Worm (Caenorhabditis elegans) whole organism, young adult: ENCODE results near the gene R02F11.9.
A peak's percentile ranks its signal among the peaks of the same experiment; 100 is the strongest.

ENCODE experiments used
- B0035.1 ChIP-seq: sonication (generic microtip); optimal IDR thresholded peaks from 2 replicates; lab custom pipeline; 2016; ENCODE audit warnings: missing genetic modification characterization, mild to moderate bottlenecking, missing compliant biosample characterization, missing genotype, missing genetic modification reagents
- C06A6.2 ChIP-seq: fragments of 200-800 bp; sonication (Bioruptor generic); conservative IDR thresholded peaks from 2 replicates; pipeline ENCODE4 v1.3.6; 2022; ENCODE audit warnings: missing genetic modification characterization, missing compliant biosample characterization
- D2030.7 ChIP-seq: fragments of 200-800 bp; sonication (Bioruptor generic); IDR thresholded peaks from 2 replicates; pipeline ENCODE4 v1.3.6; 2022; ENCODE audit warnings: missing genetic modification reagents, missing genetic modification characterization, missing compliant biosample characterization
- F57C9.4 ChIP-seq: sonication (generic microtip); optimal IDR thresholded peaks from 2 replicates; lab custom pipeline; 2017; ENCODE audit warnings: mild to moderate bottlenecking, missing genetic modification characterization, missing compliant biosample characterization
- K12H6.12 ChIP-seq: fragments of 200-800 bp; sonication (Bioruptor generic); optimal IDR thresholded peaks from 2 replicates; lab custom pipeline; 2018; ENCODE audit warnings: mild to moderate bottlenecking, missing genetic modification characterization, missing compliant biosample characterization
- Y53G8AR.9 ChIP-seq: fragments of 200-800 bp; sonication (Bioruptor generic); conservative IDR thresholded peaks from 2 replicates; pipeline ENCODE4 v1.3.6; 2022; ENCODE audit warnings: missing genetic modification reagents, missing genetic modification characterization, missing compliant biosample characterization
- Y67H2A.10 ChIP-seq: fragments of 200-800 bp; sonication (Bioruptor generic); conservative IDR thresholded peaks from 2 replicates; pipeline ENCODE4 v1.3.6; 2022; ENCODE audit warnings: missing genetic modification reagents, missing genetic modification characterization, missing compliant biosample characterization
- Y79H2A.3 ChIP-seq: fragments of 200-800 bp; sonication (Bioruptor generic); conservative IDR thresholded peaks from 2 replicates; pipeline ENCODE4 v1.3.6; 2022; ENCODE audit warnings: missing genetic modification reagents, missing genetic modification characterization, missing compliant biosample characterization
- athp-1 ChIP-seq: sonication (generic microtip); optimal IDR thresholded peaks from 2 replicates; lab custom pipeline; 2017; ENCODE audit warnings: mild to moderate bottlenecking, missing genetic modification characterization, missing compliant biosample characterization
- attf-6 ChIP-seq: fragments of 200-800 bp; sonication (Bioruptor generic); IDR thresholded peaks from 2 replicates; pipeline ENCODE4 v1.3.6; 2022; ENCODE audit warnings: missing genetic modification reagents, missing genetic modification characterization, missing compliant biosample characterization
- bed-1 ChIP-seq: fragments of 200-800 bp; sonication (Bioruptor generic); IDR thresholded peaks from 2 replicates; pipeline ENCODE4 v1.3.6; 2022; ENCODE audit warnings: missing genetic modification reagents, missing genetic modification characterization, missing compliant biosample characterization
- chd-7 ChIP-seq: sonication (generic microtip); optimal IDR thresholded peaks from 2 replicates; lab custom pipeline; 2016; ENCODE audit warnings: mild to moderate bottlenecking, missing genetic modification characterization, moderate library complexity, missing compliant biosample characterization
- die-1 ChIP-seq: sonication (generic microtip); optimal IDR thresholded peaks from 2 replicates; lab custom pipeline; 2016; ENCODE audit warnings: missing genotype, mild to moderate bottlenecking, missing genetic modification characterization, missing compliant biosample characterization
- egl-18 ChIP-seq: fragments of 200-800 bp; sonication (Bioruptor generic); IDR thresholded peaks from 2 replicates; pipeline ENCODE4 v1.3.6; 2022; ENCODE audit warnings: missing genetic modification reagents, missing genetic modification characterization, missing compliant biosample characterization
- gei-17 ChIP-seq: fragments of 200-800 bp; sonication (Bioruptor generic); optimal IDR thresholded peaks from 2 replicates; lab custom pipeline; 2018; ENCODE audit warnings: mild to moderate bottlenecking, missing genetic modification characterization, missing compliant biosample characterization
- hlh-12 ChIP-seq: sonication (generic microtip); optimal IDR thresholded peaks from 2 replicates; lab custom pipeline; 2016; ENCODE audit warnings: missing genetic modification characterization, missing compliant biosample characterization
- hmg-1.2 ChIP-seq: fragments of 200-800 bp; sonication (Bioruptor generic); IDR thresholded peaks from 2 replicates; pipeline ENCODE4 v1.3.6; 2022; ENCODE audit warnings: missing genetic modification reagents, missing genetic modification characterization, missing compliant biosample characterization
- lag-1 ChIP-seq: fragments of 200-800 bp; sonication (Bioruptor generic); IDR thresholded peaks from 2 replicates; pipeline ENCODE4 v1.3.6; 2022; ENCODE audit warnings: missing genetic modification reagents, missing genetic modification characterization, missing compliant biosample characterization
- lir-1 ChIP-seq: fragments of 200-800 bp; sonication (Bioruptor generic); conservative IDR thresholded peaks from 2 replicates; pipeline ENCODE4 v1.3.6; 2022; ENCODE audit warnings: missing genetic modification reagents, missing genetic modification characterization, missing compliant biosample characterization
- madf-10 ChIP-seq: sonication (generic microtip); optimal IDR thresholded peaks from 2 replicates; lab custom pipeline; 2016; ENCODE audit warnings: mild to moderate bottlenecking, missing genetic modification characterization, missing compliant biosample characterization
- mcd-1 ChIP-seq: fragments of 200-800 bp; sonication (Bioruptor generic); IDR thresholded peaks from 2 replicates; pipeline ENCODE4 v1.3.6; 2022; ENCODE audit warnings: missing genetic modification reagents, missing genetic modification characterization, missing compliant biosample characterization
- nfya-1 ChIP-seq: sonication (generic microtip); optimal IDR thresholded peaks from 2 replicates; lab custom pipeline; 2017; ENCODE audit warnings: antibody characterized with exemption, missing compliant biosample characterization, missing genetic modification characterization, borderline replicate concordance; ENCODE audit not compliant: insufficient read depth
- nhr-179 ChIP-seq: sonication (generic microtip); optimal IDR thresholded peaks from 2 replicates; lab custom pipeline; 2016; ENCODE audit warnings: mild to moderate bottlenecking, missing genetic modification characterization, missing compliant biosample characterization
- nhr-80 ChIP-seq: sonication (generic microtip); optimal IDR thresholded peaks from 2 replicates; lab custom pipeline; 2016; ENCODE audit warnings: missing genetic modification characterization, missing compliant biosample characterization
- pbrm-1 ChIP-seq: fragments of 200-800 bp; sonication (Bioruptor generic); IDR thresholded peaks from 2 replicates; pipeline ENCODE4 v1.3.6; 2022; ENCODE audit warnings: missing genetic modification reagents, missing genetic modification characterization, missing compliant biosample characterization
- snpc-1.3 ChIP-seq: sonication (generic microtip); optimal IDR thresholded peaks from 2 replicates; lab custom pipeline; 2017; ENCODE audit warnings: missing genetic modification characterization, mild to moderate bottlenecking, missing compliant biosample characterization, antibody characterized with exemption, moderate library complexity, missing genotype, missing genetic modification reagents; ENCODE audit not compliant: insufficient read depth
- unc-62 ChIP-seq: fragments of 150-350 bp; optimal IDR thresholded peaks from 2 replicates; lab custom pipeline; 2014; ENCODE audit warnings: missing biosample characterization, missing genetic modification reagents, missing genetic modification characterization
- zfh-2 ChIP-seq: fragments of 200-800 bp; sonication (Bioruptor generic); conservative IDR thresholded peaks from 2 replicates; pipeline ENCODE4 v1.3.6; 2022; ENCODE audit warnings: missing genetic modification reagents, missing genetic modification characterization, missing compliant biosample characterization
- ztf-26 ChIP-seq: sonication (generic microtip); optimal IDR thresholded peaks from 2 replicates; lab custom pipeline; 2017; ENCODE audit warnings: missing genetic modification characterization, missing compliant biosample characterization
- ztf-28 ChIP-seq: fragments of 200-800 bp; sonication (Bioruptor generic); IDR thresholded peaks from 2 replicates; pipeline ENCODE4 v1.3.6; 2022; ENCODE audit warnings: missing genetic modification reagents, missing genetic modification characterization, missing compliant biosample characterization

R02F11.9 gene

DNA sequence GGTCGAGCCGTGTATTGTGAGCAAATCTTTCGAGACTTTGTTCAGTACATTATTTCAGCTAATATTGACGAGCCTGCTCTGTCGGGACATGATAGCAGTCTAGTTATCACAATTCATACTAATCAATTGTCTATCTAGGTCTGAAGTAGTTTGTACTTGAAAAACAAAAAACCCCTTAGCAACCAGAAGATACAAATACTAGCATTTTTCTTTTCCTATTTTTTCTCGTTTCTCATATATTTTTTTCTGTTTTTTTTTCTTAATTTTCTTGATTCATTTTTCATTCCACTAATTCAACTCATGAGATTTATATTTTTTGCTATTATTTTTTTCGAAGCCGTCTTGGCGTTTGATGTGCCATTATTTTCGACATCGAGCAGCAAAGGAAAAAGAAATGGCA, at the start of gene R02F11.9:
TSS of gene R02F11.9 (plus strand) at position 301 of the 400 bp plus-strand sequence.
- TF ChIP-seq zfh-2 (GFP tag; lab: Robert Waterston, UW) (no peak), ztf-26 (tag; lab: Kevin White, UChicago) (no peak)

- TF ChIP-seq nhr-80 (tag; lab: Kevin White, UChicago) (peak; percentile 74), B0035.1 (tag; lab: Kevin White, UChicago) (no peak), chd-7 (tag; lab: Kevin White, UChicago) (no peak)
Measured at ce11 chrV:4737727-4738126, 49.5 kb upstream of the R02F11.9 start, which contains the start of gene F39G3.2. F39G3.2 (plus strand) TSS chrV:4737831.

- no peak for TF ChIP-seq lag-1 (GFP tag; lab: Robert Waterston, UW)
- no peak for TF ChIP-seq Y67H2A.10 (GFP tag; lab: Robert Waterston, UW)
- TF ChIP-seq mcd-1 (GFP tag; lab: Robert Waterston, UW) = no peak
- TF ChIP-seq D2030.7 (GFP tag; lab: Robert Waterston, UW) = no peak
- TF ChIP-seq gei-17 (GFP tag; lab: Kevin White, UChicago) = no peak
- TF ChIP-seq hmg-1.2 (GFP tag; lab: Robert Waterston, UW) = peak; percentile 51; the same call in 1 of the 2 replicates
- TF ChIP-seq ztf-28 (GFP tag; lab: Robert Waterston, UW) = no peak
- TF ChIP-seq nhr-80 (tag; lab: Kevin White, UChicago) = peak; percentile 16
- no peak for TF ChIP-seq attf-6 (GFP tag; lab: Robert Waterston, UW)
- TF ChIP-seq F57C9.4 (tag; lab: Kevin White, UChicago) = no peak
- TF ChIP-seq die-1 (tag; lab: Kevin White, UChicago) = no peak
- no peak for TF ChIP-seq bed-1 (GFP tag; lab: Robert Waterston, UW)
Measured at ce11 chrV:4742190-4742589, 45.1 kb upstream of the R02F11.9 start, which contains the start of gene ugt-61. ugt-61 (plus strand) TSS chrV:4742422.

DNA sequence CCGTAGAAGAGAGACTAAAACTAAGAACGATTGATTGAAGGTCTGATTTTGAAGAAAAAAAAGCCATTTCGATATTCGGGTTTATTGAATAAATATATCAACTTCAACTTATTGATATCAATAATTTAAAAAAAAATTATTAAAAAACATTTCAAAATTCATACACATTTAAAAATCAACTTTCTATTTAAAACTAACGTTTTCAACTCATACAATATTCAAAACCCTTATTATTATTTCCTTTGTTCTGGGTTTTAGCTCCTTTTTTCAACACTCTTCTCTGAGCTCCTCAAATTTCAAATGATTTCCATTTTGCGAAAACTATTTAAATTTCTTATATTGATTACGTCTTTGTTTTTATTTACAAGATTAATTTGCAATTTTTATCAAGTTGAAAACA, 42.0 kb upstream of the R02F11.9 start, which contains the start of gene C18G1.7:
TSS of gene C18G1.7 (plus strand) at position 301 of the 400 bp plus-strand sequence.
- no peak for TF ChIP-seq pbrm-1
- TF ChIP-seq lir-1 (GFP tag; lab: Robert Waterston, UW) = no peak
- TF ChIP-seq snpc-1.3 (tag; lab: Kevin White, UChicago) = no peak
- TF ChIP-seq egl-18 = no peak
- TF ChIP-seq K12H6.12 = no peak
- no peak for TF ChIP-seq nhr-179 (tag; lab: Kevin White, UChicago)
- no peak for TF ChIP-seq nfya-1 (tag; lab: Kevin White, UChicago)
- TF ChIP-seq unc-62 (GFP tag; lab: Kevin White, UChicago) = no peak
- no peak for TF ChIP-seq athp-1 (tag; lab: Kevin White, UChicago)

- TF ChIP-seq madf-10 (no peak), lag-1 (GFP tag; lab: Robert Waterston, UW) (no peak), D2030.7 (GFP tag; lab: Robert Waterston, UW) (no peak), Y79H2A.3 (GFP tag; lab: Robert Waterston, UW) (no peak), nhr-80 (tag; lab: Kevin White, UChicago) (no peak), C06A6.2 (GFP tag; lab: Robert Waterston, UW) (no peak), hlh-12 (tag; lab: Kevin White, UChicago) (no peak), Y53G8AR.9 (GFP tag; lab: Robert Waterston, UW) (no peak), B0035.1 (tag; lab: Kevin White, UChicago) (no peak)
- TF ChIP-seq, all 124 proteins: peak for 0
Measured at ce11 chrV:4750294-4750693, 37.0 kb upstream of the R02F11.9 start, which contains the start of gene C18G1.6. C18G1.6 (plus strand) TSS chrV:4750594.
